Fruit fly (Drosophila melanogaster): ENCODE measurements around the gene EloB.

Gene EloB

dm6 chr3R:20585566-20585965 lies 5.9 kb upstream of the EloB start, which contains the start of gene CG16953:
CG16953 (minus strand) TSS chr3R:20585833.
- TF ChIP-seq CG4496 (GFP tag; IDR thresholded peaks at IDR 0.05) = no peak
- no peak for TF ChIP-seq CG8159 (tag; optimal IDR thresholded peaks at IDR 0.05)
- no peak for TF ChIP-seq Snoo (tag; optimal IDR thresholded peaks at IDR 0.05)
- no peak for TF ChIP-seq CG15710 (tag; optimal IDR thresholded peaks at IDR 0.05)
- no peak for TF ChIP-seq CG14655 (GFP tag; optimal IDR thresholded peaks at IDR 0.05)
- TF ChIP-seq Pif1B (GFP tag; optimal IDR thresholded peaks at IDR 0.05) = no peak
- TF ChIP-seq EcR (GFP tag; optimal IDR thresholded peaks at IDR 0.05) = peak; percentile 5

- TF ChIP-seq CG8159 (tag; optimal IDR thresholded peaks at IDR 0.05) (no peak), fd96Ca (GFP tag; IDR thresholded peaks at IDR 0.05) (no peak), CG17806 (tag; optimal IDR thresholded peaks at IDR 0.05) (no peak), CG8301 (tag; optimal IDR thresholded peaks at IDR 0.05) (no peak), Pif1A (GFP tag; optimal IDR thresholded peaks at IDR 0.05) (no peak), CG34367 (tag; optimal IDR thresholded peaks at IDR 0.05) (no peak), CG13204 (GFP tag; optimal IDR thresholded peaks at IDR 0.05) (no peak), EcR (GFP tag; optimal IDR thresholded peaks at IDR 0.05) (no peak), CG12605 (GFP tag; IDR thresholded peaks at IDR 0.05) (no peak), D1 (tag; optimal IDR thresholded peaks at IDR 0.05) (no peak), Pif1B (GFP tag; optimal IDR thresholded peaks at IDR 0.05) (no peak), Ets98B (GFP tag; IDR thresholded peaks at IDR 0.05) (no peak), CG14655 (GFP tag; optimal IDR thresholded peaks at IDR 0.05) (no peak), CG15710 (tag; optimal IDR thresholded peaks at IDR 0.05) (no peak), CG4496 (GFP tag; IDR thresholded peaks at IDR 0.05) (no peak), rn (GFP tag; IDR thresholded peaks at IDR 0.05) (no peak), gl (tag; optimal IDR thresholded peaks at IDR 0.05) (no peak), CG9948 (tag; optimal IDR thresholded peaks at IDR 0.05) (no peak), CG10348 (GFP tag; IDR thresholded peaks at IDR 0.05) (no peak), Snoo (tag; optimal IDR thresholded peaks at IDR 0.05) (no peak)
Measured at dm6 chr3R:20581376-20581775, 1.7 kb upstream of the EloB start, which contains the start of gene CG34008. CG34008 (minus strand) TSS chr3R:20581522.

dm6 chr3R:20576789-20577188 lies 2.9 kb downstream of the EloB start, which contains the start of the genes TFAM and CG5412:
TFAM (minus strand) TSS chr3R:20577010.
CG5412 (plus strand) TSS chr3R:20577053.
- TF ChIP-seq CG8301 (tag; optimal IDR thresholded peaks at IDR 0.05) = no peak
- peak; percentile 64 for TF ChIP-seq EcR (GFP tag; optimal IDR thresholded peaks at IDR 0.05)

- TF ChIP-seq Snoo (tag; optimal IDR thresholded peaks at IDR 0.05) = no peak
- no peak for TF ChIP-seq CG32121 (GFP tag; IDR thresholded peaks at IDR 0.05)
- no peak for TF ChIP-seq Pif1B (GFP tag; optimal IDR thresholded peaks at IDR 0.05)
- TF ChIP-seq gl (tag; optimal IDR thresholded peaks at IDR 0.05) = no peak
- no peak for TF ChIP-seq Pif1A (GFP tag; optimal IDR thresholded peaks at IDR 0.05)
- TF ChIP-seq Ets98B (GFP tag; IDR thresholded peaks at IDR 0.05) = no peak
- no peak for TF ChIP-seq CG8301 (tag; optimal IDR thresholded peaks at IDR 0.05)
- TF ChIP-seq CG12605 (GFP tag; IDR thresholded peaks at IDR 0.05) = no peak
- no peak for TF ChIP-seq CG13204 (GFP tag; optimal IDR thresholded peaks at IDR 0.05)
Measured at dm6 chr3R:20574535-20574980, 5.1 kb downstream of the EloB start.

- TF ChIP-seq CG8301 (tag; optimal IDR thresholded peaks at IDR 0.05) = no peak
- TF ChIP-seq CG13204 (GFP tag; optimal IDR thresholded peaks at IDR 0.05) = no peak
- TF ChIP-seq CG9948 (tag; optimal IDR thresholded peaks at IDR 0.05) = no peak
- TF ChIP-seq EcR (GFP tag; optimal IDR thresholded peaks at IDR 0.05) = no peak
- TF ChIP-seq D1 (tag; optimal IDR thresholded peaks at IDR 0.05) = no peak
- TF ChIP-seq CG12605 (GFP tag; IDR thresholded peaks at IDR 0.05) = no peak
- TF ChIP-seq Snoo (tag; optimal IDR thresholded peaks at IDR 0.05) = no peak
- TF ChIP-seq CG32121 (GFP tag; IDR thresholded peaks at IDR 0.05) = no peak
- TF ChIP-seq CG15710 (tag; optimal IDR thresholded peaks at IDR 0.05) = no peak
- no peak for TF ChIP-seq CG34367 (tag; optimal IDR thresholded peaks at IDR 0.05)
- TF ChIP-seq rn (GFP tag; IDR thresholded peaks at IDR 0.05) = no peak
- no peak for TF ChIP-seq Pif1A (GFP tag; optimal IDR thresholded peaks at IDR 0.05)
Measured at dm6 chr3R:20573326-20573725, 6.3 kb downstream of the EloB start.

- TF ChIP-seq CG4496 (GFP tag; IDR thresholded peaks at IDR 0.05) (0 out of 3 replicates have a peak, but pooled peaks have one; percentile 7), CG9948 (tag; optimal IDR thresholded peaks at IDR 0.05) (no peak), EcR (GFP tag; optimal IDR thresholded peaks at IDR 0.05) (peak; percentile 39)
Measured at dm6 chr3R:20567507-20568222, 12.0 kb downstream of the EloB start.

- TF ChIP-seq Snoo (tag; optimal IDR thresholded peaks at IDR 0.05) (peak; percentile 18), CG4496 (GFP tag; IDR thresholded peaks at IDR 0.05) (0 out of 3 replicates have a peak, but pooled peaks have one; percentile 30), CG15710 (tag; optimal IDR thresholded peaks at IDR 0.05) (no peak), rn (GFP tag; IDR thresholded peaks at IDR 0.05) (no peak), gl (tag; optimal IDR thresholded peaks at IDR 0.05) (no peak), CG17806 (tag; optimal IDR thresholded peaks at IDR 0.05) (no peak), EcR (GFP tag; optimal IDR thresholded peaks at IDR 0.05) (peak; percentile 54), CG13204 (GFP tag; optimal IDR thresholded peaks at IDR 0.05) (no peak), D1 (tag; optimal IDR thresholded peaks at IDR 0.05) (no peak), Pif1B (GFP tag; optimal IDR thresholded peaks at IDR 0.05) (peak; percentile 68), Ets98B (GFP tag; IDR thresholded peaks at IDR 0.05) (peak; percentile 54; the same call in 1 of the 2 replicates), CG12605 (GFP tag; IDR thresholded peaks at IDR 0.05) (no peak), CG10348 (GFP tag; IDR thresholded peaks at IDR 0.05) (no peak), CG14655 (GFP tag; optimal IDR thresholded peaks at IDR 0.05) (peak; percentile 16), fd96Ca (GFP tag; IDR thresholded peaks at IDR 0.05) (no peak; the same call in 2 of the 3 replicates), CG32121 (GFP tag; IDR thresholded peaks at IDR 0.05) (0 out of 2 replicates have a peak, but pooled peaks have one; percentile 23), CG34367 (tag; optimal IDR thresholded peaks at IDR 0.05) (no peak), CG8159 (tag; optimal IDR thresholded peaks at IDR 0.05) (no peak), CG8301 (tag; optimal IDR thresholded peaks at IDR 0.05) (no peak), Pif1A (GFP tag; optimal IDR thresholded peaks at IDR 0.05) (peak; percentile 21), CG9948 (tag; optimal IDR thresholded peaks at IDR 0.05) (no peak)
Measured at dm6 chr3R:20565546-20565948, 14.1 kb downstream of the EloB start.
